Worm (Caenorhabditis elegans) whole organism, late embryonic: Measurements from ENCODE around the gene fis-1.

Experiments
- C08G9.2 ChIP-seq: sonication (generic microtip); optimal IDR thresholded peaks from 2 replicates; lab custom pipeline; 2016; ENCODE audit warnings: mild to moderate bottlenecking, missing genetic modification characterization, moderate library complexity, missing compliant biosample characterization
- C38D4.7 ChIP-seq: fragments of 200-800 bp; sonication (Bioruptor generic); optimal IDR thresholded peaks from 2 replicates; lab custom pipeline; 2018; ENCODE audit warnings: mild to moderate bottlenecking, missing genetic modification characterization, moderate library complexity, missing compliant biosample characterization
- F13H6.1 ChIP-seq: sonication (generic microtip); optimal IDR thresholded peaks from 2 replicates; lab custom pipeline; 2016; ENCODE audit warnings: missing genetic modification characterization, missing compliant biosample characterization
- K02D7.2 ChIP-seq: sonication (generic microtip); optimal IDR thresholded peaks from 2 replicates; lab custom pipeline; 2017; ENCODE audit warnings: mild to moderate bottlenecking, missing genetic modification characterization, missing compliant biosample characterization
- K09A11.1 ChIP-seq: sonication (generic microtip); optimal IDR thresholded peaks from 2 replicates; lab custom pipeline; 2017; ENCODE audit warnings: antibody characterized with exemption, mild to moderate bottlenecking, missing genetic modification characterization, missing compliant biosample characterization; ENCODE audit not compliant: insufficient read depth
- ama-1 ChIP-seq: fragments of 150-350 bp; optimal IDR thresholded peaks from 2 replicates; lab custom pipeline; 2014
- ceh-19 ChIP-seq: fragments of 200-800 bp; sonication (Bioruptor generic); optimal IDR thresholded peaks from 2 replicates; lab custom pipeline; 2018; ENCODE audit warnings: mild to moderate bottlenecking, missing genetic modification characterization, missing compliant biosample characterization
- ceh-24 ChIP-seq: sonication (generic microtip); optimal IDR thresholded peaks from 2 replicates; lab custom pipeline; 2016; ENCODE audit warnings: mild to moderate bottlenecking, missing genetic modification characterization, missing compliant biosample characterization
- ceh-34 ChIP-seq: sonication (generic microtip); optimal IDR thresholded peaks from 2 replicates; lab custom pipeline; 2016; ENCODE audit warnings: mild to moderate bottlenecking, missing genetic modification characterization, missing compliant biosample characterization
- ceh-48 ChIP-seq: sonication (generic microtip); optimal IDR thresholded peaks from 2 replicates; lab custom pipeline; 2016; ENCODE audit warnings: missing genetic modification characterization, inconsistent platforms, missing compliant biosample characterization
- ceh-6 ChIP-seq: fragments of 200-800 bp; sonication (Bioruptor generic); optimal IDR thresholded peaks from 2 replicates; lab custom pipeline; 2018; ENCODE audit warnings: mild to moderate bottlenecking, missing genetic modification characterization, missing compliant biosample characterization
- ceh-9 ChIP-seq: sonication (generic microtip); optimal IDR thresholded peaks from 2 replicates; lab custom pipeline; 2016; ENCODE audit warnings: mild to moderate bottlenecking, missing genetic modification characterization, inconsistent platforms, missing compliant biosample characterization
- che-1 ChIP-seq: sonication (generic microtip); optimal IDR thresholded peaks from 2 replicates; lab custom pipeline; 2016; ENCODE audit warnings: mild to moderate bottlenecking, missing genetic modification characterization, missing compliant biosample characterization
- dmd-4 ChIP-seq: sonication (generic microtip); optimal IDR thresholded peaks from 2 replicates; lab custom pipeline; 2016; ENCODE audit warnings: borderline replicate concordance, missing genetic modification characterization, missing compliant biosample characterization
- elt-2 ChIP-seq: sonication (generic microtip); optimal IDR thresholded peaks from 2 replicates; lab custom pipeline; 2016; ENCODE audit warnings: missing genetic modification reagents, missing genetic modification characterization, missing compliant biosample characterization
- ets-4 ChIP-seq: sonication (generic microtip); optimal IDR thresholded peaks from 2 replicates; lab custom pipeline; 2016; ENCODE audit warnings: missing genetic modification characterization, missing compliant biosample characterization
- eyg-1 ChIP-seq: sonication (generic microtip); optimal IDR thresholded peaks from 2 replicates; lab custom pipeline; 2016; ENCODE audit warnings: missing genotype, missing genetic modification characterization, missing compliant biosample characterization
- fax-1 ChIP-seq: sonication (generic microtip); optimal IDR thresholded peaks from 2 replicates; lab custom pipeline; 2016; ENCODE audit warnings: missing genotype, missing genetic modification characterization, missing compliant biosample characterization
- fkh-10 ChIP-seq: fragments of 150-350 bp; optimal IDR thresholded peaks from 2 replicates; lab custom pipeline; 2014; ENCODE audit warnings: missing biosample characterization, missing genetic modification reagents, missing genetic modification characterization
- hlh-13 ChIP-seq: fragments of 200-800 bp; sonication (Bioruptor generic); optimal IDR thresholded peaks from 2 replicates; lab custom pipeline; 2018; ENCODE audit warnings: mild to moderate bottlenecking, missing genetic modification characterization, missing compliant biosample characterization
- hlh-6 ChIP-seq: sonication (generic microtip); optimal IDR thresholded peaks from 2 replicates; lab custom pipeline; 2016; ENCODE audit warnings: missing genotype, missing genetic modification characterization, missing compliant biosample characterization
- hlh-8 ChIP-seq: sonication (generic microtip); optimal IDR thresholded peaks from 2 replicates; lab custom pipeline; 2016; ENCODE audit warnings: missing genotype, missing genetic modification characterization, missing compliant biosample characterization
- mec-3 ChIP-seq: sonication (generic microtip); optimal IDR thresholded peaks from 2 replicates; lab custom pipeline; 2016; ENCODE audit warnings: borderline replicate concordance, missing genetic modification characterization, missing compliant biosample characterization
- nfya-1 ChIP-seq: sonication (generic microtip); optimal IDR thresholded peaks from 2 replicates; lab custom pipeline; 2017; ENCODE audit warnings: missing genetic modification characterization, mild to moderate bottlenecking, missing compliant biosample characterization, antibody characterized with exemption, moderate library complexity
- npax-4 ChIP-seq: sonication (generic microtip); optimal IDR thresholded peaks from 2 replicates; lab custom pipeline; 2016; ENCODE audit warnings: missing genetic modification characterization, missing compliant biosample characterization
- odd-2 ChIP-seq: sonication (generic microtip); optimal IDR thresholded peaks from 2 replicates; lab custom pipeline; 2017; ENCODE audit warnings: antibody characterized with exemption, mild to moderate bottlenecking, missing genetic modification characterization, missing compliant biosample characterization
- pag-3 ChIP-seq: sonication (generic microtip); optimal IDR thresholded peaks from 2 replicates; lab custom pipeline; 2016; ENCODE audit warnings: missing compliant biosample characterization, missing genetic modification characterization, borderline replicate concordance
- pha-2 ChIP-seq: sonication (generic microtip); optimal IDR thresholded peaks from 2 replicates; lab custom pipeline; 2017; ENCODE audit warnings: mild to moderate bottlenecking, missing genetic modification characterization, missing compliant biosample characterization
- pqm-1 ChIP-seq: sonication (generic microtip); optimal IDR thresholded peaks from 2 replicates; lab custom pipeline; 2016; ENCODE audit warnings: missing genetic modification characterization, missing compliant biosample characterization
- pros-1 ChIP-seq: fragments of 150-350 bp; optimal IDR thresholded peaks from 2 replicates; lab custom pipeline; 2014; ENCODE audit warnings: missing biosample characterization, missing genetic modification reagents, missing genetic modification characterization
- ref-2 ChIP-seq: sonication (generic microtip); optimal IDR thresholded peaks from 2 replicates; lab custom pipeline; 2016; ENCODE audit warnings: missing genetic modification characterization, missing compliant biosample characterization
- sox-2 ChIP-seq: fragments of 200-800 bp; sonication (Bioruptor generic); IDR thresholded peaks from 2 replicates; pipeline ENCODE4 v1.3.6; 2022; ENCODE audit warnings: missing genetic modification reagents, missing genetic modification characterization, missing compliant biosample characterization
- tbx-2 ChIP-seq: sonication (generic microtip); optimal IDR thresholded peaks from 2 replicates; lab custom pipeline; 2016; ENCODE audit warnings: missing genetic modification characterization, missing compliant biosample characterization
- tbx-7 ChIP-seq: sonication (generic microtip); optimal IDR thresholded peaks from 2 replicates; lab custom pipeline; 2016; ENCODE audit warnings: missing genotype, missing genetic modification characterization, missing compliant biosample characterization
- ttx-3 ChIP-seq: sonication (generic microtip); optimal IDR thresholded peaks from 2 replicates; lab custom pipeline; 2016; ENCODE audit warnings: missing genetic modification reagents, missing genetic modification characterization, missing compliant biosample characterization
- unc-3 ChIP-seq, 2 experiments: fragments of 200-800 bp in 1 of 2; sonication (Bioruptor generic) in 1 of 2; sonication (generic microtip) in 1 of 2; conservative IDR thresholded peaks in 1 of 2; optimal IDR thresholded peaks in 1 of 2; 2 replicates each; pipeline versions ENCODE4 v1.3.6 to Lab custom; 2016 to 2022; ENCODE audit warnings: missing compliant biosample characterization in 2 of 2, missing genetic modification characterization in 2 of 2, missing genetic modification reagents in 1 of 2
- unc-42 ChIP-seq: sonication (generic microtip); optimal IDR thresholded peaks from 2 replicates; lab custom pipeline; 2016; ENCODE audit warnings: missing genotype, missing genetic modification characterization, missing compliant biosample characterization
- zip-5 ChIP-seq: sonication (generic microtip); optimal IDR thresholded peaks from 2 replicates; lab custom pipeline; 2016; ENCODE audit warnings: missing genetic modification characterization, missing compliant biosample characterization
- ztf-16 ChIP-seq: sonication (generic microtip); optimal IDR thresholded peaks from 2 replicates; lab custom pipeline; 2017; ENCODE audit warnings: missing genetic modification characterization, missing compliant biosample characterization

fis-1 gene

DNA sequence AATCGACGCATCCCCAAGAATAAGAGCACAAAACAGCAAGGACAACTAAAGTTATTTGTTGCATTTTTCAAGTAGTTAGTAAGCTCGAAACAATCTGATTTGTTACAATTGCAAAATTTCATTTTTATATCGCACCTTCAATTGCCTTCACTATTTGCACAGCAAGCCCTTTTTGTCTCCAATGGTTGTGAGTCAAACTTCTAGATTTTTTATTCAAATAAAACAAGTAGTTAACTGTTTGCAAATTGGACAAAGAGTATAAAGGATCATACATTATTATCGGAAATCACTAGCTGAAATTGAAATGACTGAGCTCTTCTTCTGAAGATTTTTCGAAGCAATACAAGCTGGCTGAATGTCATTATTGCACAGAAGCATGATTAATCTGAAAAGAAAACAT lies 2.1 kb upstream of the fis-1 start, which contains the start of gene F41G3.21:
TSS of gene F41G3.21 (minus strand) at position 101 of the 400 bp plus-strand sequence.
- TF ChIP-seq pqm-1 (tag; lab: Kevin White, UChicago) = no peak
- no peak for TF ChIP-seq ceh-6 (GFP tag; lab: Kevin White, UChicago)
- no peak for TF ChIP-seq elt-2 (tag; lab: Kevin White, UChicago)
- TF ChIP-seq hlh-13 (GFP tag; lab: Kevin White, UChicago) = no peak
- no peak for TF ChIP-seq K09A11.1
- TF ChIP-seq ceh-24 (tag; lab: Kevin White, UChicago) = no peak
- TF ChIP-seq K02D7.2 (tag; lab: Kevin White, UChicago) = no peak
- no peak for TF ChIP-seq unc-3 (GFP tag; conservative IDR thresholded peaks at IDR 0.05; lab: Robert Waterston, UW)
- TF ChIP-seq unc-3 (tag; optimal IDR thresholded peaks at IDR 0.05; lab: Kevin White, UChicago) = no peak
- no peak for TF ChIP-seq fkh-10 (GFP tag; lab: Kevin White, UChicago)
- TF ChIP-seq npax-4 (tag; lab: Kevin White, UChicago) = no peak
- no peak for TF ChIP-seq tbx-7 (tag; lab: Kevin White, UChicago)
- no peak for TF ChIP-seq ceh-48 (tag; lab: Kevin White, UChicago)

- TF ChIP-seq che-1 (tag; lab: Kevin White, UChicago) (no peak), ceh-34 (tag; lab: Kevin White, UChicago) (no peak), ref-2 (tag; lab: Kevin White, UChicago) (no peak), tbx-7 (tag; lab: Kevin White, UChicago) (no peak)
These were observed 1.3 kb downstream of the fis-1 start, which contains the start of gene F41G3.3 for ce11 chrII:6756232-6756631. TSS of gene F41G3.3 (plus strand) at chrII:6756532.

DNA sequence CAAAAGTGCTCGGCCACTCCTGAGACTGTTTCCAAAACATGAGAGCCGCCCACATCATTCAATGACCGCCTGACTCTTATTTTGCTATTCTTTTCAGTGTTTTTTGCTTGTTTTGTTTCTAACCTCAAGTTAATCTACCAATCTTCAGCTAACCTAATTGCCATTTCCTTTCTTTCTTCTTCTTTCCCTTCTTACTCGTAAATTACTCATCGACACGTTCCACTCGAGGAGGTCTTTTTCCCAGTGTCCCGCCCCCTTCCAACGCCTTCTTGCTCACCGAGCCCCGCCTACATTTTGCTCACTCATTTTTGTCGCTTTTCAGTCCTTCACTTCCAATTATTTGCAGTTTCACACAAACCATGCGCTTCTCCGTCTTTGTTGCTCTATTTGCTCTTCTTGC lies 9.8 kb downstream of the fis-1 start, which contains the start of gene nlp-50:
TSS of gene nlp-50 (plus strand) at position 301 of the 400 bp plus-strand sequence.
- TF ChIP-seq dmd-4 (no peak), ttx-3 (no peak), mec-3 (tag; lab: Kevin White, UChicago) (no peak), C38D4.7 (GFP tag; lab: Kevin White, UChicago) (no peak), pros-1 (tag; lab: Kevin White, UChicago) (no peak), sox-2 (GFP tag; lab: Robert Waterston, UW) (no peak), K09A11.1 (no peak), ceh-9 (tag; lab: Kevin White, UChicago) (no peak), fax-1 (tag; lab: Kevin White, UChicago) (no peak), hlh-8 (tag; lab: Kevin White, UChicago) (no peak), odd-2 (no peak), F13H6.1 (tag; lab: Kevin White, UChicago) (no peak), ama-1 (lab: Kevin White, UChicago) (no peak), ets-4 (tag; lab: Kevin White, UChicago) (no peak), eyg-1 (tag; lab: Kevin White, UChicago) (no peak), nfya-1 (tag; lab: Kevin White, UChicago) (no peak), ceh-19 (GFP tag; lab: Kevin White, UChicago) (no peak), unc-42 (no peak), zip-5 (tag; lab: Kevin White, UChicago) (no peak), hlh-6 (tag; lab: Kevin White, UChicago) (no peak)

- TF ChIP-seq C38D4.7 (GFP tag; lab: Kevin White, UChicago) (no peak), ztf-16 (tag; lab: Kevin White, UChicago) (no peak), zip-5 (tag; lab: Kevin White, UChicago) (no peak), elt-2 (tag; lab: Kevin White, UChicago) (no peak), mec-3 (tag; lab: Kevin White, UChicago) (no peak), tbx-2 (no peak), pha-2 (tag; lab: Kevin White, UChicago) (no peak), K09A11.1 (no peak), fax-1 (tag; lab: Kevin White, UChicago) (no peak), fkh-10 (GFP tag; lab: Kevin White, UChicago) (no peak), dmd-4 (no peak), unc-42 (no peak), pag-3 (tag; lab: Kevin White, UChicago) (no peak), C08G9.2 (tag; lab: Kevin White, UChicago) (no peak)
These were observed 13.0 kb downstream of the fis-1 start, which contains the start of gene F41G3.18 for ce11 chrII:6768014-6768413. TSS of gene F41G3.18 (plus strand) at chrII:6768314.
